Fruit fly (Drosophila melanogaster): ENCODE measurements around the gene CAH4.

DNA sequence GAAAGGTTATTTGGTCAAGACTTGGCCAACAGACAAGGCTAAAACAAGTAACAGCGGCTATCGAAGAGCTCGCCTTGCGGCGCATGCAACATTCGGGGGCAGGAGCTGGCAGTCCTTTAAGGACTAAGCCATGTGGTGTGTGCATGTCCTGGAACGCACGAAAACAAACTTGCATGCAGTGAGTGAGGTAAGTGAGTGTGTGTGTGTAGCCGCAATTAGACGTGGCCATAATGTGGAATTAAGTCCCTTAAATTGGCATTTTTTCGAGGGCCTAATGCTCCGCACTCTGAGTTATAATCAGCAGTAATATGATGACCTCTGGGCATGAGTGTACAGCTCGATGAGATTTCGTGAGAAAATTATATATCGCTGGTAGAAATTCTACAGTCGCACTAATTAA, 23.7 kb downstream of the CAH4 start, which contains the start of gene sosie:
- TF ChIP-seq ss (GFP tag; optimal IDR thresholded peaks at IDR 0.05) (no peak), OdsH (GFP tag; optimal IDR thresholded peaks at IDR 0.05) (no peak), fkh (GFP tag; optimal IDR thresholded peaks at IDR 0.05) (no peak), Blimp-1 (GFP tag; optimal IDR thresholded peaks at IDR 0.05) (no peak), achi (GFP tag; optimal IDR thresholded peaks at IDR 0.05) (no peak), Sox14 (GFP tag; optimal IDR thresholded peaks at IDR 0.05) (no peak)
